Worm (Caenorhabditis elegans): Measurements from ENCODE around the gene K11D12.7.

Gene K11D12.7

DNA sequence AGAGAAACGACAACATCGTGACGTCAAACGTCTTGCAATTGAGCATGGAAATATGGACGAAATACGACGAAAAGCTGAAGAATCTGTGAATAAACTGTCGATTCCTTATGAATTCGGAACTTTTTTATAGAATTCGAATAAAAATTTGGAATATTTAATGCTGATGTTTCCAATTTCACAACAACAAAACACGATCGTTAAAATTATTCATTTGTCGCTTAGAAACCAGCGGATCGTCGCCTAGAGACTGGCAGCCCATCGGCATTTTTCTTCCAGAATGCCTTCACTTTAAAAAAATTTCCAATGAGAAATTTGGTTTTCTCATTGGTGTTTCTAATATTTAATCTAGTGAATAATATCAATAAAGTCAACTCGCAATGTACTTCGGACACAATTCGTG is 17.1 kb upstream of the K11D12.7 start, which contains the start of gene cwp-4:
cwp-4 (plus strand) TSS at position 301 of the 400 bp plus-strand sequence.
- TF ChIP-seq aly-2 (tag; optimal IDR thresholded peaks at IDR 0.05) (no peak), ztf-11 (tag; optimal IDR thresholded peaks at IDR 0.05) (no peak), irx-1 (tag; optimal IDR thresholded peaks at IDR 0.05) (no peak), lin-35 (GFP tag; optimal IDR thresholded peaks at IDR 0.05) (no peak), fkh-10 (GFP tag; optimal IDR thresholded peaks at IDR 0.05) (no peak), hlh-17 (GFP tag; optimal IDR thresholded peaks at IDR 0.05; ENCODE audit: borderline replicate concordance) (no peak), sptf-1 (tag; optimal IDR thresholded peaks at IDR 0.05) (no peak), zip-4 (GFP tag; optimal IDR thresholded peaks at IDR 0.05) (no peak), pax-3 (tag; optimal IDR thresholded peaks at IDR 0.05) (no peak), C04F5.9 (tag; optimal IDR thresholded peaks at IDR 0.05) (no peak), nhr-28 (tag; optimal IDR thresholded peaks at IDR 0.05) (no peak), lin-13 (GFP tag; optimal IDR thresholded peaks at IDR 0.05) (no peak), C34B4.2 (tag; optimal IDR thresholded peaks at IDR 0.05) (no peak), ama-1 (optimal IDR thresholded peaks at IDR 0.05) (no peak), snu-23 (GFP tag; optimal IDR thresholded peaks at IDR 0.05) (no peak)

- no peak for TF ChIP-seq efl-1 (optimal IDR thresholded peaks at IDR 0.05)
- peak in 1 of 2 experiments; percentile 91 for TF ChIP-seq efl-1 (GFP tag; optimal IDR thresholded peaks at IDR 0.05 in 1 of 2)
- no peak for TF ChIP-seq sox-4 (tag; optimal IDR thresholded peaks at IDR 0.05)
Observed at ce11 chrV:5052233-5052632, 16.0 kb upstream of the K11D12.7 start, which contains the start of gene K11D12.12. TSS of gene K11D12.12 (plus strand) at chrV:5052261.

DNA sequence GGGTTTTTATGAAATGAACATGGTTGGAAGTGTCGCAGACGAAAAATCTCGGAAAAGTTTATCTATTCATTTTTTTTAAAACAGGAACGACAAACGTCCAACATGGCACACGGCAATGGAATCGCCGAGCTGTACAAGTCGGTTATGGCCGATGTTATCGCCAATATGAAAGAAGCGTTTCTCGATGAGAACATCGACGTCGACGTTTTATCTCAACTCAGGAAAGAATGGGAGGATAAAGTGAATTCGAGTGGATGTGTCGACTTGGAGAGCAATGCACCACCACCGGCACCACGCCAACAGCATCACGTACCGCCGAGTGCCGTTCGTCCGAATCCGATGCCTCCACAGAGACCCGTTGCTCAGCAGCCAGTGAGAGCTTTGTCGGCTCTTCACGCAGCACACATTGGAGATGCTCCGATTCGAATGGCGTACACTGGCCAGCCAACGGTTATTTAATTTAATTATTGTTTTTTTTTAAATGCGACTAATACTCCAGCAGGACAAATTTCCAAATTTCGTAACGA is 13.9 kb upstream of the K11D12.7 start:
- TF ChIP-seq alr-1 (tag; optimal IDR thresholded peaks at IDR 0.05; ENCODE audit: borderline replicate concordance) (peak; percentile 23), efl-1 (optimal IDR thresholded peaks at IDR 0.05) (no peak), efl-1 (GFP tag; optimal IDR thresholded peaks at IDR 0.05 in 1 of 2) (peak in 1 of 2 experiments; percentile 40), nhr-12 (tag; optimal IDR thresholded peaks at IDR 0.05) (no peak), ceh-63 (GFP tag; optimal IDR thresholded peaks at IDR 0.05) (peak; percentile 50)

ce11 chrV:5049333-5049942 is 13.2 kb upstream of the K11D12.7 start, which contains the start of the genes pqn-51 and K11D12.14:
TSS of gene pqn-51 (plus strand) at chrV:5049607.
TSS of gene K11D12.14 (plus strand) at chrV:5049636.
- TF ChIP-seq xbp-1 (tag; optimal IDR thresholded peaks at IDR 0.05) (peak; percentile 99), blmp-1 (tag; optimal IDR thresholded peaks at IDR 0.05) (peak; percentile 99), Y116A8C.19 (tag; optimal IDR thresholded peaks at IDR 0.05; ENCODE audit: borderline replicate concordance) (no peak), ceh-82 (tag; optimal IDR thresholded peaks at IDR 0.05) (peak; percentile 56 to 89 (median 62)), unc-62 (GFP tag; optimal IDR thresholded peaks at IDR 0.05) (no peak), lin-14 (GFP tag; optimal IDR thresholded peaks at IDR 0.05) (peak; percentile 98), aha-1 (tag; optimal IDR thresholded peaks at IDR 0.05) (no peak), F16B12.6 (tag; optimal IDR thresholded peaks at IDR 0.05) (peak; percentile 94), swsn-7 (tag; optimal IDR thresholded peaks at IDR 0.05) (peak; percentile 97), jun-1 (tag; optimal IDR thresholded peaks at IDR 0.05) (peak; percentile 96), nhr-47 (tag; optimal IDR thresholded peaks at IDR 0.05) (peak; percentile 98), unc-130 (tag; optimal IDR thresholded peaks at IDR 0.05) (peak; percentile 69), C34B4.2 (tag; optimal IDR thresholded peaks at IDR 0.05) (peak; percentile 51), fkh-8 (tag; optimal IDR thresholded peaks at IDR 0.05) (peak; percentile 98), fkh-4 (tag; optimal IDR thresholded peaks at IDR 0.05; ENCODE audit: borderline replicate concordance) (peak; percentile 60), unc-30 (tag; optimal IDR thresholded peaks at IDR 0.05) (no peak), mef-2 (tag; optimal IDR thresholded peaks at IDR 0.05) (peak; percentile 68), elt-2 (tag; optimal IDR thresholded peaks at IDR 0.05) (peak; percentile 71), ceh-63 (GFP tag; optimal IDR thresholded peaks at IDR 0.05) (peak; percentile 69), C04F5.9 (tag; optimal IDR thresholded peaks at IDR 0.05) (peak; percentile 78), zip-4 (GFP tag; optimal IDR thresholded peaks at IDR 0.05) (peak; percentile 90), ama-1 (optimal IDR thresholded peaks at IDR 0.05) (peak; percentile 95), lin-39 (tag; optimal IDR thresholded peaks at IDR 0.05) (peak; percentile 82), mep-1 (tag; optimal IDR thresholded peaks at IDR 0.05) (peak; percentile 96), nhr-85 (tag) (peak; percentile 98), nhr-12 (tag; optimal IDR thresholded peaks at IDR 0.05) (peak; percentile 8), ceh-8 (GFP tag; optimal IDR thresholded peaks at IDR 0.05) (peak; percentile 88), dsc-1 (tag; optimal IDR thresholded peaks at IDR 0.05) (peak; percentile 97), tlp-1 (tag; optimal IDR thresholded peaks at IDR 0.05) (no peak), irx-1 (tag; optimal IDR thresholded peaks at IDR 0.05) (peak; percentile 95), fos-1 (tag; optimal IDR thresholded peaks at IDR 0.05) (peak; percentile 90), nhr-90 (tag; optimal IDR thresholded peaks at IDR 0.05; ENCODE audit: poor library complexity) (peak; percentile 96)

Data from whole organism, L1 larva.